Worm (Caenorhabditis elegans) whole organism, late embryonic: ENCODE data around the gene F36G9.15.
"Not testable (repeated sequence)": the region's sequence is repeated elsewhere in the genome, so short reads cannot be mapped to it uniquely, and the experiment has no call there.

Experiments
- Y22D7AL.16 ChIP-seq: sonication (generic microtip); optimal IDR thresholded peaks from 2 replicates; lab custom pipeline; 2016; ENCODE audit warnings: missing genetic modification characterization, missing compliant biosample characterization
- ama-1 ChIP-seq: fragments of 150-350 bp; optimal IDR thresholded peaks from 2 replicates; lab custom pipeline; 2014
- ceh-18 ChIP-seq: sonication (generic microtip); optimal IDR thresholded peaks from 2 replicates; lab custom pipeline; 2016; ENCODE audit warnings: missing genetic modification characterization, missing compliant biosample characterization
- dve-1 ChIP-seq: sonication (generic microtip); optimal IDR thresholded peaks from 2 replicates; lab custom pipeline; 2017; ENCODE audit warnings: antibody characterized with exemption, mild to moderate bottlenecking, missing genetic modification characterization, missing compliant biosample characterization
- hlh-15 ChIP-seq: sonication (generic microtip); optimal IDR thresholded peaks from 2 replicates; lab custom pipeline; 2016; ENCODE audit warnings: missing genetic modification characterization, missing compliant biosample characterization
- lin-11 ChIP-seq: fragments of 200-800 bp; sonication (Bioruptor generic); optimal IDR thresholded peaks from 2 replicates; lab custom pipeline; 2018; ENCODE audit warnings: mild to moderate bottlenecking, missing genetic modification characterization, missing compliant biosample characterization
- pha-4 ChIP-seq: fragments of 150-350 bp; optimal IDR thresholded peaks from 2 replicates; lab custom pipeline; 2018; ENCODE audit warnings: missing biosample characterization, missing genetic modification reagents, missing genetic modification characterization
- pqm-1 ChIP-seq: sonication (generic microtip); optimal IDR thresholded peaks from 2 replicates; lab custom pipeline; 2016; ENCODE audit warnings: missing genetic modification characterization, missing compliant biosample characterization
- unc-86 ChIP-seq: sonication (generic microtip); optimal IDR thresholded peaks from 2 replicates; lab custom pipeline; 2016; ENCODE audit warnings: missing genetic modification characterization, missing compliant biosample characterization

ce11 chrV:15991850-15992249, 3.9 kb upstream of the F36G9.15 start, which contains the start of gene C06C6.7:
- not testable (repeated sequence) for TF ChIP-seq unc-86 (tag; lab: Kevin White, UChicago); dve-1; pha-4; Y22D7AL.16 (tag; lab: Kevin White, UChicago); ceh-18 (tag; lab: Kevin White, UChicago); pqm-1; ama-1; hlh-15 (tag; lab: Kevin White, UChicago); lin-11 (tag; lab: Kevin White, UChicago)
